Fruit fly (Drosophila melanogaster) whole organism, prepupa: ENCODE results near the gene CG42269.

ENCODE experiments used
- CG15336 ChIP-seq: fragments of 200-800 bp; sonication (Bioruptor generic); IDR thresholded peaks from 2 replicates; pipeline ENCODE4 v1.3.6; 2022; ENCODE audit warnings: missing biosample characterization, missing genetic modification characterization
- CG16779 ChIP-seq: fragments of 200-800 bp; sonication (Bioruptor generic); optimal IDR thresholded peaks from 3 replicates; lab custom pipeline; 2017; ENCODE audit warnings: missing biosample characterization, mild to moderate bottlenecking, missing genetic modification characterization
- CG32006 ChIP-seq: fragments of 200-800 bp; sonication (Bioruptor generic); optimal IDR thresholded peaks from 3 replicates; lab custom pipeline; 2017; ENCODE audit warnings: missing biosample characterization, mild to moderate bottlenecking, missing genetic modification characterization
- CG34406 ChIP-seq: fragments of 200-800 bp; sonication (Bioruptor generic); optimal IDR thresholded peaks from 3 replicates; lab custom pipeline; 2016; ENCODE audit warnings: missing biosample characterization, missing genetic modification characterization
- CG3919 ChIP-seq: fragments of 200-800 bp; sonication (Bioruptor generic); optimal IDR thresholded peaks from 3 replicates; lab custom pipeline; 2016; ENCODE audit warnings: missing biosample characterization, missing genetic modification characterization
- CG6792 ChIP-seq: fragments of 200-800 bp; sonication (Bioruptor generic); optimal IDR thresholded peaks from 3 replicates; lab custom pipeline; 2016; ENCODE audit warnings: missing biosample characterization, missing genetic modification characterization
- Sox15 ChIP-seq: fragments of 200-800 bp; sonication (Bioruptor generic); optimal IDR thresholded peaks from 3 replicates; lab custom pipeline; 2016; ENCODE audit warnings: missing biosample characterization, missing genetic modification characterization
- acj6 ChIP-seq: fragments of 200-800 bp; sonication (Bioruptor generic); optimal IDR thresholded peaks from 3 replicates; lab custom pipeline; 2016; ENCODE audit warnings: missing biosample characterization, missing genetic modification characterization
- fd59A ChIP-seq: fragments of 200-800 bp; sonication (Bioruptor generic); optimal IDR thresholded peaks from 2 replicates; lab custom pipeline; 2017; ENCODE audit warnings: missing biosample characterization, mild to moderate bottlenecking, missing genetic modification characterization, missing genetic modification reagents
- fd85E ChIP-seq: fragments of 200-800 bp; sonication (Bioruptor generic); optimal IDR thresholded peaks from 3 replicates; lab custom pipeline; 2016; ENCODE audit warnings: missing biosample characterization, missing genetic modification characterization
- pdm3 ChIP-seq: fragments of 200-800 bp; sonication (Bioruptor generic); optimal IDR thresholded peaks from 3 replicates; lab custom pipeline; 2016; ENCODE audit warnings: missing biosample characterization, missing genetic modification characterization

dm6 chr3L:6085988-6086387 lies 19.9 kb downstream of the CG42269 start:
- TF ChIP-seq CG15336 (peak; percentile 48), fd59A (no peak), acj6 (GFP tag; lab: Kevin White, UChicago) (peak; percentile 40), CG6792 (GFP tag; lab: Kevin White, UChicago) (no peak), CG34406 (GFP tag; lab: Kevin White, UChicago) (no peak), fd85E (GFP tag; lab: Kevin White, UChicago) (no peak), CG32006 (GFP tag; lab: Kevin White, UChicago) (peak; percentile 58), pdm3 (peak; percentile 40), CG16779 (no peak), Sox15 (GFP tag; lab: Kevin White, UChicago) (no peak), CG3919 (GFP tag; lab: Kevin White, UChicago) (no peak)
